Fruit fly (Drosophila melanogaster) whole organism, wandering third instar larva: ENCODE measurements around the gene Cpr92F.

Experiments
- Abd-B ChIP-seq: fragments of >200 bp; optimal IDR thresholded peaks from 2 replicates; lab custom pipeline; 2017; ENCODE audit warnings: missing biosample characterization, missing genetic modification characterization
- Dif ChIP-seq: fragments of 200-275, 200-300 bp; sonication (Bioruptor generic); optimal IDR thresholded peaks from 2 replicates; lab custom pipeline; 2018; ENCODE audit warnings: missing biosample characterization, missing genetic modification characterization; ENCODE audit not compliant: partially characterized antibody
- Jra ChIP-seq: sonication (Bioruptor generic); optimal IDR thresholded peaks from 2 replicates; lab custom pipeline; 2016; ENCODE audit warnings: missing biosample characterization, missing genetic modification characterization
- Vsx2 ChIP-seq: fragments of 200-300, 225-300 bp; sonication (Bioruptor generic); optimal IDR thresholded peaks from 2 replicates; lab custom pipeline; 2018; ENCODE audit warnings: missing biosample characterization, missing genetic modification characterization; ENCODE audit not compliant: partially characterized antibody
- dmrt93B ChIP-seq: fragments of 200-800 bp; sonication (Bioruptor generic); optimal IDR thresholded peaks from 2 replicates; lab custom pipeline; 2018; ENCODE audit warnings: missing biosample characterization, mild to moderate bottlenecking, missing genetic modification characterization
- ey ChIP-seq: fragments of 200-800 bp; sonication (Bioruptor generic); optimal IDR thresholded peaks from 2 replicates; lab custom pipeline; 2016; ENCODE audit warnings: missing biosample characterization, missing genetic modification characterization
- h ChIP-seq: fragments of 200-800 bp; sonication (Bioruptor generic); optimal IDR thresholded peaks from 3 replicates; lab custom pipeline; 2016; ENCODE audit warnings: missing biosample characterization, mild to moderate bottlenecking, missing genetic modification characterization
- pan ChIP-seq: fragments of >200 bp; optimal IDR thresholded peaks from 2 replicates; lab custom pipeline; 2017
- sv ChIP-seq: fragments of 200-800 bp; sonication (Bioruptor generic); optimal IDR thresholded peaks from 3 replicates; lab custom pipeline; 2016; ENCODE audit warnings: missing biosample characterization, missing genetic modification characterization
- usp ChIP-seq: fragments of >200 bp; optimal IDR thresholded peaks from 2 replicates; lab custom pipeline; 2017; ENCODE audit warnings: missing biosample characterization, missing genetic modification characterization

DNA sequence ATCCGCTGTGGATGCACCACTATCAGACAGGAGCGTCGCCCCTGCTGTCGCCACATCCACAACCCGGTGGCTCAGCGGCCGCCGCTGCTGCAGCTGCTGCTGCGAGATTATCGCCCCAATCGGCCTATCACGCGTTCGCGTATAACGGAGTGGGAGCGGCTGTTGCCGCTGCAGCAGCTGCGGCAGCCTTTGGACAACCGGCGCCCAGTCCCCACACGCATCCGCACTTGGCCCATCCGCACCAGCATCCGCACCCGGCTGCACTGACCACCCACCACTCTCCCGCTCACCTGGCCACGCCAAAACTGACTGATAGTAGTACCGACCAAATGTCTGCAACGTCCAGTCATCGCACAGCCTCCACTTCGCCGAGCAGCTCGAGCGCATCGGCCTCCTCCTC lies 43.2 kb upstream of the Cpr92F start:
- TF ChIP-seq usp (GFP tag; lab: Kevin White, UChicago) = no peak
- no peak for TF ChIP-seq ey (GFP tag; lab: Kevin White, UChicago)
- TF ChIP-seq h (GFP tag; lab: Kevin White, UChicago) = no peak
- TF ChIP-seq Dif (GFP tag; lab: Kevin White, UChicago) = no peak
- no peak for TF ChIP-seq Jra
- TF ChIP-seq Abd-B = no peak
- no peak for TF ChIP-seq pan (lab: Kevin White, UChicago)
- no peak for TF ChIP-seq dmrt93B (GFP tag; lab: Kevin White, UChicago)
- no peak for TF ChIP-seq sv (GFP tag; lab: Kevin White, UChicago)
- no peak for TF ChIP-seq Vsx2
